Worm (Caenorhabditis elegans): ENCODE results near the gene F25B3.5.
A peak's percentile ranks its signal among the peaks of the same experiment; 100 is the strongest.

Gene F25B3.5

DNA sequence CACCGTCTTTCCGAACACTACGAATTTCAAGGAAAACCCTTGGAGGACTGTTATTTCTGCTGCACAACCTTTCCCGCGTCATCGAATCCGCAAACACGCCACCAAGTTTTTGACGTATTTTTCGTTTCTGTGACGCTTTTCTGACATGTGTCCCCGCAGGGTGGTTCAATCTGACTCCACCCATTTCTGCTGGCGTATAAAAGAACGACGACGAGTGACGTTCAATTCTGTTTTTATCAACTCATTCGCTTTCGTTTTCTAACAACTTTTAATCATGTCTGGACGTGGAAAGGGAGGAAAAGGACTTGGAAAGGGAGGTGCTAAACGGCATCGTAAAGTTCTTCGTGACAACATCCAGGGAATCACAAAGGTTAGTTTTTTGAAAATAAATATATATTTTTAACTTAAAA is 23.2 kb downstream of the F25B3.5 start, which contains the start of gene his-37 (continued):
- TF ChIP-seq ceh-18 (tag; optimal IDR thresholded peaks at IDR 0.05), result peak; percentile 96
- TF ChIP-seq pag-3 (tag; optimal IDR thresholded peaks at IDR 0.05; ENCODE audit: borderline replicate concordance), result no peak
- peak; percentile 44 for TF ChIP-seq C08G9.2 (tag; optimal IDR thresholded peaks at IDR 0.05)
- no peak for TF ChIP-seq ceh-19 (GFP tag; optimal IDR thresholded peaks at IDR 0.05)
- TF ChIP-seq unc-55 (GFP tag; optimal IDR thresholded peaks at IDR 0.05), result peak; percentile 92
- no peak for TF ChIP-seq ceh-6 (GFP tag; optimal IDR thresholded peaks at IDR 0.05)
- TF ChIP-seq hlh-8 (tag; optimal IDR thresholded peaks at IDR 0.05), result peak; percentile 41
- TF ChIP-seq nhr-11 (tag; optimal IDR thresholded peaks at IDR 0.05), result peak; percentile 85
- peak; percentile 93 for TF ChIP-seq rnt-1 (tag; optimal IDR thresholded peaks at IDR 0.05)
- TF ChIP-seq ceh-9 (tag; optimal IDR thresholded peaks at IDR 0.05), result no peak
- no peak for TF ChIP-seq K02D7.2 (tag; optimal IDR thresholded peaks at IDR 0.05)
- no peak for TF ChIP-seq sox-4 (tag; optimal IDR thresholded peaks at IDR 0.05)
- no peak for TF ChIP-seq zip-5 (tag; optimal IDR thresholded peaks at IDR 0.05)
- peak; percentile 60 for TF ChIP-seq unc-86 (tag; optimal IDR thresholded peaks at IDR 0.05)
- peak; percentile 83 for TF ChIP-seq elt-2 (tag; optimal IDR thresholded peaks at IDR 0.05)
- TF ChIP-seq C38D4.7 (GFP tag; optimal IDR thresholded peaks at IDR 0.05), result no peak
- TF ChIP-seq hlh-30 (tag; optimal IDR thresholded peaks at IDR 0.05; ENCODE audit: insufficient read depth), result peak; percentile 64
- no peak for TF ChIP-seq mec-3 (tag; optimal IDR thresholded peaks at IDR 0.05; ENCODE audit: borderline replicate concordance)
- no peak for TF ChIP-seq lin-11 (tag; optimal IDR thresholded peaks at IDR 0.05)
- TF ChIP-seq pha-4 (tag; optimal IDR thresholded peaks at IDR 0.05), result no peak
- TF ChIP-seq Y22D7AL.16 (tag; optimal IDR thresholded peaks at IDR 0.05), result no peak
- peak; percentile 74 for TF ChIP-seq madf-2 (tag; optimal IDR thresholded peaks at IDR 0.05)
- peak; percentile 92 for TF ChIP-seq tbx-2 (tag; optimal IDR thresholded peaks at IDR 0.05)
- peak; percentile 86 for TF ChIP-seq unc-42 (tag; optimal IDR thresholded peaks at IDR 0.05)

ce11 chrV:9546042-9546581 is 24.0 kb downstream of the F25B3.5 start, which contains the start of gene C50F4.6:
C50F4.6 (plus strand) TSS chrV:9546092.
- no peak for TF ChIP-seq sdc-2 (tag; optimal IDR thresholded peaks at IDR 0.05)
- no peak for TF ChIP-seq unc-42 (tag; optimal IDR thresholded peaks at IDR 0.05)
- TF ChIP-seq nfya-1 (tag; optimal IDR thresholded peaks at IDR 0.05), result peak; percentile 22
- TF ChIP-seq ceh-2 (tag; optimal IDR thresholded peaks at IDR 0.05), result no peak
- no peak for TF ChIP-seq C38D4.7 (GFP tag; optimal IDR thresholded peaks at IDR 0.05)
- no peak for TF ChIP-seq nhr-11 (tag; optimal IDR thresholded peaks at IDR 0.05)
- TF ChIP-seq hlh-13 (GFP tag; optimal IDR thresholded peaks at IDR 0.05), result no peak

DNA sequence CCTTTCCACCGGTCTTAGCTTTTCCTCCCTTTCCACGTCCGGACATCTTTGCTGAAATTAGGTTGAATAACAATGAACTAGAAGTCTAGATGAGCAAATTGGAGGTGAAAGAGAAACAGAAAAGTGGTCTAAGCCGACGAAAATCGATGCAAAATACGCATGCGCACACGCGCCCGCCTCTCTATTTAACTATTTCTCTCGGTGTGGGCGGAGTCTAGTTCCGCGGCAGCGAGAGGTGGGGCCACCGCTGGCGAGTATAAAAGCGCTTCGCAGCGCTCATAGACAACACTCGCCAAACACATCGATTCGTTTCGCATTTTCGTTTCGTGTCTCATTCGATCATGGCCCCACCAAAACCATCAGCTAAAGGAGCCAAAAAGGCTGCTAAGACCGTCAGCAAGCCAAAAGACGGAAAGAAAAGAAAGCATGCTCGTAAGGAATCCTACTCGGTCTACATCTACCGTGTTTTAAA is 24.8 kb downstream of the F25B3.5 start, which contains the start of the genes his-35 and his-41:
his-35 (minus strand) TSS at position 51 of the 472 bp plus-strand sequence.
his-41 (plus strand) TSS at position 299 of the 472 bp plus-strand sequence.
- TF ChIP-seq ceh-48 (tag; optimal IDR thresholded peaks at IDR 0.05) (peak; percentile 56), nfya-1 (tag; optimal IDR thresholded peaks at IDR 0.05) (peak; percentile 39), pha-4 (tag; optimal IDR thresholded peaks at IDR 0.05) (no peak), ceh-31 (tag; optimal IDR thresholded peaks at IDR 0.05) (peak; percentile 11), hlh-30 (tag; optimal IDR thresholded peaks at IDR 0.05; ENCODE audit: insufficient read depth) (no peak), dve-1 (tag; optimal IDR thresholded peaks at IDR 0.05) (peak; percentile 6), rnt-1 (tag; optimal IDR thresholded peaks at IDR 0.05) (peak; percentile 11)

- peak; percentile 62 for TF ChIP-seq K09A11.1 (tag; optimal IDR thresholded peaks at IDR 0.05; ENCODE audit: insufficient read depth)
- peak; percentile 50 for TF ChIP-seq elt-2 (tag; optimal IDR thresholded peaks at IDR 0.05)
- TF ChIP-seq nfya-1 (tag; optimal IDR thresholded peaks at IDR 0.05), result peak; percentile 69
- TF ChIP-seq unc-42 (tag; optimal IDR thresholded peaks at IDR 0.05), result peak; percentile 25
- peak; percentile 2 for TF ChIP-seq che-1 (tag; optimal IDR thresholded peaks at IDR 0.05)
- no peak for TF ChIP-seq ceh-22 (tag; optimal IDR thresholded peaks at IDR 0.05)
- no peak for TF ChIP-seq ceh-9 (tag; optimal IDR thresholded peaks at IDR 0.05)
- no peak for TF ChIP-seq ceh-30 (tag; optimal IDR thresholded peaks at IDR 0.05)
- TF ChIP-seq unc-86 (tag; optimal IDR thresholded peaks at IDR 0.05), result peak; percentile 25
- peak; percentile 21 for TF ChIP-seq pax-1 (tag; optimal IDR thresholded peaks at IDR 0.05)
- TF ChIP-seq pat-9 (tag; optimal IDR thresholded peaks at IDR 0.05), result peak; percentile 31
- TF ChIP-seq K02D7.2 (tag; optimal IDR thresholded peaks at IDR 0.05), result peak; percentile 16
- TF ChIP-seq tbx-2 (tag; optimal IDR thresholded peaks at IDR 0.05), result peak; percentile 73
- peak; percentile 42 for TF ChIP-seq ceh-31 (tag; optimal IDR thresholded peaks at IDR 0.05)
- 0 out of 2 replicates have a peak, but pooled peaks have one; percentile 6 for TF ChIP-seq unc-3 (GFP tag; conservative IDR thresholded peaks at IDR 0.05)
- no peak for TF ChIP-seq unc-3 (tag; optimal IDR thresholded peaks at IDR 0.05)
- peak; percentile 50 for TF ChIP-seq ceh-14 (tag; optimal IDR thresholded peaks at IDR 0.05)
- TF ChIP-seq ceh-18 (tag; optimal IDR thresholded peaks at IDR 0.05), result peak; percentile 31
- peak; percentile 7 for TF ChIP-seq ref-2 (tag; optimal IDR thresholded peaks at IDR 0.05)
- TF ChIP-seq pqm-1 (tag; optimal IDR thresholded peaks at IDR 0.05), result no peak
- TF ChIP-seq hlh-6 (tag; optimal IDR thresholded peaks at IDR 0.05), result no peak
- no peak for TF ChIP-seq pag-3 (tag; optimal IDR thresholded peaks at IDR 0.05; ENCODE audit: borderline replicate concordance)
- peak; percentile 22 for TF ChIP-seq sox-4 (tag; optimal IDR thresholded peaks at IDR 0.05)
- TF ChIP-seq ceh-2 (tag; optimal IDR thresholded peaks at IDR 0.05), result peak; percentile 6
Observed at ce11 chrV:9544176-9544632, 25.9 kb downstream of the F25B3.5 start, which contains the start of gene mdf-1. mdf-1 (minus strand) TSS chrV:9544226.
